Worm (Caenorhabditis elegans) whole organism, L2 larva: ENCODE results near the gene maph-9.

Experiments used
- ama-1 ChIP-seq: fragments of 150-350 bp; optimal IDR thresholded peaks from 2 replicates; lab custom pipeline; 2018; ENCODE audit warnings: inconsistent platforms
- blmp-1 ChIP-seq: sonication (generic microtip); optimal IDR thresholded peaks from 2 replicates; lab custom pipeline; 2017; ENCODE audit warnings: missing genetic modification characterization, mild to moderate bottlenecking, missing compliant biosample characterization, antibody characterized with exemption, moderate library complexity; ENCODE audit not compliant: insufficient read depth
- lin-39 ChIP-seq: fragments of 150-350 bp; optimal IDR thresholded peaks from 2 replicates; lab custom pipeline; 2014; ENCODE audit warnings: missing biosample characterization, missing genetic modification reagents, missing genetic modification characterization
- nhr-12 ChIP-seq: fragments of 150-350 bp; optimal IDR thresholded peaks from 2 replicates; lab custom pipeline; 2014; ENCODE audit warnings: missing biosample characterization, missing genetic modification characterization
- nhr-6 ChIP-seq: fragments of 150-350 bp; optimal IDR thresholded peaks from 2 replicates; lab custom pipeline; 2014; ENCODE audit warnings: missing biosample characterization, missing genetic modification characterization
- unc-62 ChIP-seq: fragments of 150-350 bp; optimal IDR thresholded peaks from 2 replicates; lab custom pipeline; 2014; ENCODE audit warnings: missing biosample characterization, missing genetic modification reagents, missing genetic modification characterization
- zag-1 ChIP-seq: fragments of 150-350 bp; optimal IDR thresholded peaks from 2 replicates; lab custom pipeline; 2014; ENCODE audit warnings: missing biosample characterization, missing genetic modification characterization
- ztf-11 ChIP-seq: sonication (generic microtip); optimal IDR thresholded peaks from 2 replicates; lab custom pipeline; 2017; ENCODE audit warnings: missing biosample characterization, missing genetic modification characterization

DNA sequence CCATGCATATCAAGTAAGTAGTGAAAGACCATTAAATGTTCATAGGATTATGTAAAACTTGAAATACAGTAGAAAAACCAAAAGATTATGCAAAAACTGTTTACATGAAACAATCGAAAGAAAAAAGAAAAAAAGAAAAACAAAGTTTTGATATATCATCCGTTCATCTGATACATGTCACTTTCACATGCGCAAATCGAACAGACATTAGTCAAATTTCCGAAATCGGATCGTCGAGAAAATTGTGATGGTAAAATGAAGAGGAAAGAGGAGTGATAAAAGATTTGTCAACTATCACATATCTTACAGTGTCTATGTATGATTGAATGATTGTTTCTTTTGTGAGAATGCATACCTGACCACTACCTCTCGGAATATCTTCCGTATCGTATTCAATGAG, 52.5 kb downstream of the maph-9 start:
- TF ChIP-seq ztf-11: no peak
- TF ChIP-seq ama-1 (lab: Kevin White, UChicago): no peak
- no peak for TF ChIP-seq zag-1 (tag; lab: Kevin White, UChicago)
- no peak for TF ChIP-seq blmp-1 (tag; lab: Kevin White, UChicago)
- no peak for TF ChIP-seq unc-62 (GFP tag; lab: Kevin White, UChicago)
- TF ChIP-seq nhr-12: no peak
- no peak for TF ChIP-seq nhr-6
- no peak for TF ChIP-seq lin-39
